Fruit fly (Drosophila melanogaster) ovary, adult (tissue): ENCODE measurements around the gene AsnS.

ENCODE experiments used
- CG17801 ChIP-seq: fragments of 200-800 bp; optimal IDR thresholded peaks from 2 replicates; lab custom pipeline; 2019; ENCODE audit warnings: missing biosample characterization, mild to moderate bottlenecking, missing genetic modification characterization, moderate library complexity; ENCODE audit not compliant: partially characterized antibody

The AsnS gene

dm6 chr3L:21216697-21217291 lies 43.9 kb downstream of the AsnS start, which contains the start of the genes Trmt112 and Ilk:
TSS of gene Trmt112 (minus strand) at chr3L:21216839.
TSS of gene Ilk (plus strand) at chr3L:21216901.
- no peak for TF ChIP-seq CG17801

- TF ChIP-seq CG17801 = no peak
These were observed 46.2 kb downstream of the AsnS start for dm6 chr3L:21219160-21219559.

- TF ChIP-seq CG17801 = no peak
These were observed 47.2 kb downstream of the AsnS start, which contains the start of gene CG43219 for dm6 chr3L:21220100-21220499. TSS of gene CG43219 (plus strand) at chr3L:21220400.

dm6 chr3L:21223268-21223667 lies 50.4 kb downstream of the AsnS start:
- no peak for TF ChIP-seq CG17801

dm6 chr3L:21224274-21224673 lies 51.4 kb downstream of the AsnS start:
- no peak for TF ChIP-seq CG17801
